Fruit fly (Drosophila melanogaster): ENCODE data around the gene mri.

mri gene

DNA sequence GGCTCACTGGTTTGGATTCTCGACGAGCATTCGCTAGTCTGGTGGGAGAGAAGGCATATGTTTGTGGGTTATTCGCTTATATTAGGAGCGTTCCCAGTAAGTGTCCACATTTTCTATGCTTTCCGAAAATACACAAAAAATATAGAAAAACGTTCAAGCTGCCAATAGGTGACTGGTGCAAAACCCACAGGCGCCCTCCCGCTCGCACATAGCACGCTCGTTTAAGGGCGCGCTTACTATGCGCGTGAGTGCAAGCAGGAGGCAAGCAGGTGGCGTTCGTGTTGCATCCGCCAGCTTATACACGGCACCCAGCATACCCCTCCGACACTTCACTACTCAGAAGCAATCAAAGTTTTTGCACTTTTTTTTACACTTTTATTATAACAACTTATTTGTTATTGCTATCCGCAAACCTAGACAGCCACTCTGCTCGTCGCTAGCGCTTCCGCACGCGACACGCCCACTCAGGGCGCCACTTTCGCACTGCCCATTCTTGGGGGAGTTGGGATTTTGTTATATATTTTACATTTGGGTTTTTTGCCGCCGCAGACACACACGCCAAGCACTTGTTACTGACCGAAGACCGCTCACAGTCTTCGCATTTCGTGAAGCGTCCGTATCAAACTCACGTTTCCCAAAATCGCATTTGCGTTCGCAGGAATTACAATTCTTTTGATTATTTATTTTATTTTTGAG is 776 bp upstream of the mri start (continued):
- peak; percentile 16 for TF ChIP-seq Max (GFP tag; optimal IDR thresholded peaks at IDR 0.05)
- no peak for TF ChIP-seq Nf-YC (tag; optimal IDR thresholded peaks at IDR 0.05)
- no peak for TF ChIP-seq CG14710 (tag; optimal IDR thresholded peaks at IDR 0.05)
- TF ChIP-seq Nf-YB (GFP tag; optimal IDR thresholded peaks at IDR 0.05): no peak
- no peak for TF ChIP-seq Gsc (GFP tag; IDR thresholded peaks at IDR 0.05)
- no peak for TF ChIP-seq CG8359 (GFP tag; optimal IDR thresholded peaks at IDR 0.05; ENCODE audit: borderline replicate concordance)
- TF ChIP-seq Gug (GFP tag; IDR thresholded peaks at IDR 0.05): peak; percentile 28; the same call in 1 of the 4 replicates
- peak; percentile 15 for TF ChIP-seq nerfin-1 (tag; optimal IDR thresholded peaks at IDR 0.05)
- no peak for TF ChIP-seq CG2678 (tag; optimal IDR thresholded peaks at IDR 0.05)
- TF ChIP-seq CG17361 (GFP tag; IDR thresholded peaks at IDR 0.05): no peak
- TF ChIP-seq kni (GFP tag; optimal IDR thresholded peaks at IDR 0.05): peak; percentile 13
- no peak for TF ChIP-seq NfI (GFP tag; optimal IDR thresholded peaks at IDR 0.05)
- no peak for TF ChIP-seq CG14441 (GFP tag; IDR thresholded peaks at IDR 0.05)
- TF ChIP-seq sug (tag; optimal IDR thresholded peaks at IDR 0.05): no peak
- no peak for TF ChIP-seq p53 (GFP tag; optimal IDR thresholded peaks at IDR 0.05)
- TF ChIP-seq fd96Cb (tag; optimal IDR thresholded peaks at IDR 0.05): no peak
- TF ChIP-seq eve (GFP tag; optimal IDR thresholded peaks at IDR 0.05): no peak
- no peak for TF ChIP-seq Hey (tag; optimal IDR thresholded peaks at IDR 0.05)
- TF ChIP-seq CG6654 (GFP tag; optimal IDR thresholded peaks at IDR 0.05): no peak
- no peak for TF ChIP-seq lmd (GFP tag; IDR thresholded peaks at IDR 0.05)
- TF ChIP-seq Dfd (GFP tag; optimal IDR thresholded peaks at IDR 0.05): no peak
- peak; percentile 4 for TF ChIP-seq CG9609 (GFP tag; optimal IDR thresholded peaks at IDR 0.05)
- TF ChIP-seq bab2 (GFP tag; optimal IDR thresholded peaks at IDR 0.05): no peak
- peak; percentile 24 for TF ChIP-seq mam (GFP tag; optimal IDR thresholded peaks at IDR 0.05)
- no peak; the same call in 2 of the 3 replicates for TF ChIP-seq CG6175 (GFP tag; IDR thresholded peaks at IDR 0.05)
- TF ChIP-seq CG31365 (tag; optimal IDR thresholded peaks at IDR 0.05): peak; percentile 70
- TF ChIP-seq CG4820 (GFP tag; optimal IDR thresholded peaks at IDR 0.05): peak; percentile 7
- TF ChIP-seq crp (GFP tag; optimal IDR thresholded peaks at IDR 0.05): no peak
- peak; percentile 4; the same call in 2 of the 3 replicates for TF ChIP-seq CG6791 (GFP tag; IDR thresholded peaks at IDR 0.05; ENCODE audit: partially characterized antibody)
- TF ChIP-seq Spps (tag; optimal IDR thresholded peaks at IDR 0.05): no peak
- TF ChIP-seq unc-4 (GFP tag; IDR thresholded peaks at IDR 0.05; ENCODE audit: partially characterized antibody): no peak
- peak; percentile 51 for TF ChIP-seq sob (GFP tag; IDR thresholded peaks at IDR 0.05)
- TF ChIP-seq CG6765 (GFP tag; optimal IDR thresholded peaks at IDR 0.05): no peak
- peak; percentile 78; the same call in 1 of the 2 replicates for TF ChIP-seq CG42726 (GFP tag; IDR thresholded peaks at IDR 0.05; ENCODE audit: partially characterized antibody)
- peak; percentile 17 for TF ChIP-seq Sry-δ (GFP tag; optimal IDR thresholded peaks at IDR 0.05)
- TF ChIP-seq CG4282 (GFP tag; optimal IDR thresholded peaks at IDR 0.05): no peak
- peak; percentile 96 for TF ChIP-seq crol (GFP tag; IDR thresholded peaks at IDR 0.05)
- no peak for TF ChIP-seq corto (GFP tag; optimal IDR thresholded peaks at IDR 0.05)
- TF ChIP-seq CG16813 (GFP tag; IDR thresholded peaks at IDR 0.05; ENCODE audit: partially characterized antibody): peak; percentile 31; the same call in 2 of the 3 replicates
- peak; percentile 36 for TF ChIP-seq Hmr (GFP tag; optimal IDR thresholded peaks at IDR 0.05)
- TF ChIP-seq Oaz (GFP tag; IDR thresholded peaks at IDR 0.05): no peak
- TF ChIP-seq CG12155 (GFP tag; optimal IDR thresholded peaks at IDR 0.05): no peak
- peak; percentile 93 for TF ChIP-seq CG12659 (GFP tag; optimal IDR thresholded peaks at IDR 0.05)
- peak; percentile 23 for TF ChIP-seq Atf3 (GFP tag; optimal IDR thresholded peaks at IDR 0.05)
- peak; percentile 34; the same call in 1 of the 2 replicates for TF ChIP-seq HLH3B (GFP tag; IDR thresholded peaks at IDR 0.05)
- no peak for TF ChIP-seq CG15479 (GFP tag; optimal IDR thresholded peaks at IDR 0.05)
- TF ChIP-seq tup (GFP tag; optimal IDR thresholded peaks at IDR 0.05): no peak
- TF ChIP-seq tx (GFP tag; optimal IDR thresholded peaks at IDR 0.05): peak; percentile 5
- TF ChIP-seq Optix (GFP tag; IDR thresholded peaks at IDR 0.05): no peak

All from whole organism, embryonic.